Worm (Caenorhabditis elegans) whole organism, L1 larva: ENCODE measurements around the gene C38C5.1.

Experiments used
- C04F5.9 ChIP-seq: sonication (generic microtip); optimal IDR thresholded peaks from 2 replicates; lab custom pipeline; 2016; ENCODE audit warnings: missing genetic modification characterization, missing compliant biosample characterization
- alr-1 ChIP-seq: fragments of 200-800 bp; sonication (Bioruptor generic); optimal IDR thresholded peaks from 2 replicates; lab custom pipeline; 2018; ENCODE audit warnings: borderline replicate concordance, mild to moderate bottlenecking, missing genetic modification characterization, missing compliant biosample characterization
- ama-1 ChIP-seq: fragments of 150-350 bp; optimal IDR thresholded peaks from 2 replicates; lab custom pipeline; 2014
- ceh-63 ChIP-seq: fragments of 200-800 bp; sonication (Bioruptor generic); optimal IDR thresholded peaks from 2 replicates; lab custom pipeline; 2018; ENCODE audit warnings: mild to moderate bottlenecking, missing genetic modification characterization, missing compliant biosample characterization
- ceh-8 ChIP-seq: fragments of 200-800 bp; sonication (Bioruptor generic); optimal IDR thresholded peaks from 2 replicates; lab custom pipeline; 2018; ENCODE audit warnings: mild to moderate bottlenecking, missing genetic modification characterization, moderate library complexity, missing compliant biosample characterization
- ceh-82 ChIP-seq, 3 experiments: fragments of 150-350 bp in 1 of 3; sonication (generic microtip) in 2 of 3; optimal IDR thresholded peaks; 2 replicates each; lab custom pipeline; 2014 to 2017; ENCODE audit warnings: missing biosample characterization in 3 of 3, missing genetic modification characterization in 3 of 3
- ceh-88 ChIP-seq: fragments of 200-800 bp; sonication (Bioruptor generic); IDR thresholded peaks from 2 replicates; pipeline ENCODE4 v1.3.6; 2022; ENCODE audit warnings: missing genetic modification characterization, missing compliant biosample characterization
- ces-1 ChIP-seq: fragments of 150-350 bp; optimal IDR thresholded peaks from 2 replicates; lab custom pipeline; 2014; ENCODE audit warnings: missing biosample characterization, missing genetic modification reagents, missing genetic modification characterization
- dsc-1 ChIP-seq: sonication (generic microtip); optimal IDR thresholded peaks from 2 replicates; lab custom pipeline; 2016; ENCODE audit warnings: mild to moderate bottlenecking, missing genetic modification characterization, missing compliant biosample characterization
- efl-1 ChIP-seq, 4 experiments: fragments of 150-350 bp; optimal IDR thresholded peaks in 3 of 4; peaks in 1 of 4; 1 replicate in 1 of 4; 2 replicates in 3 of 4; lab custom pipeline; 2014; ENCODE audit warnings: missing biosample characterization in 2 of 4, missing genetic modification characterization in 2 of 4, missing genetic modification reagents in 2 of 4
- egl-13 ChIP-seq: sonication (generic microtip); optimal IDR thresholded peaks from 2 replicates; lab custom pipeline; 2016; ENCODE audit warnings: missing genotype, missing genetic modification reagents, missing genetic modification characterization, missing compliant biosample characterization
- egl-27 ChIP-seq, 2 experiments: fragments of 150-350 bp in 1 of 2; sonication (generic microtip); optimal IDR thresholded peaks; 3 replicates each; lab custom pipeline; 2017 to 2018; ENCODE audit warnings: missing biosample characterization in 2 of 2, missing genetic modification characterization in 2 of 2, missing genetic modification reagents in 2 of 2
- fkh-10 ChIP-seq: sonication (generic microtip); optimal IDR thresholded peaks from 2 replicates; lab custom pipeline; 2017; ENCODE audit warnings: missing biosample characterization, missing genetic modification reagents, missing genetic modification characterization
- fkh-8 ChIP-seq: sonication (generic microtip); optimal IDR thresholded peaks from 2 replicates; lab custom pipeline; 2016; ENCODE audit warnings: mild to moderate bottlenecking, missing genetic modification characterization, missing compliant biosample characterization
- grh-1 ChIP-seq: fragments of 200-800 bp; sonication (Bioruptor generic); IDR thresholded peaks from 2 replicates; pipeline ENCODE4 v1.3.6; 2022; ENCODE audit warnings: missing genetic modification reagents, missing genetic modification characterization, missing compliant biosample characterization
- hpl-2 ChIP-seq: fragments of 150-350 bp; optimal IDR thresholded peaks from 2 replicates; lab custom pipeline; 2014; ENCODE audit warnings: missing biosample characterization, missing genetic modification reagents, missing genetic modification characterization
- irx-1 ChIP-seq: sonication (generic microtip); optimal IDR thresholded peaks from 2 replicates; lab custom pipeline; 2016; ENCODE audit warnings: missing genetic modification characterization, missing compliant biosample characterization
- jun-1 ChIP-seq: fragments of 150-350 bp; optimal IDR thresholded peaks from 2 replicates; lab custom pipeline; 2014; ENCODE audit warnings: missing biosample characterization, missing genetic modification reagents, missing genetic modification characterization
- lin-14 ChIP-seq: fragments of 200-800 bp; sonication (Bioruptor generic); optimal IDR thresholded peaks from 2 replicates; lab custom pipeline; 2018; ENCODE audit warnings: mild to moderate bottlenecking, missing genetic modification characterization, moderate library complexity, missing compliant biosample characterization
- lin-15B ChIP-seq: fragments of 150-350 bp; sonication (generic microtip); optimal IDR thresholded peaks from 3 replicates; lab custom pipeline; 2014; ENCODE audit warnings: missing biosample characterization, missing genetic modification characterization
- lin-35 ChIP-seq, 2 experiments: fragments of 150-350 bp; optimal IDR thresholded peaks; 2 replicates each; lab custom pipeline; 2014; ENCODE audit warnings: missing biosample characterization in 2 of 2, missing genetic modification characterization in 2 of 2, missing genetic modification reagents in 2 of 2
- lsy-2 ChIP-seq, 2 experiments: fragments of 150-350 bp; optimal IDR thresholded peaks; 2 replicates each; lab custom pipeline; 2014; ENCODE audit warnings: missing biosample characterization in 2 of 2, missing genetic modification characterization in 2 of 2
- mab-9 ChIP-seq: fragments of 200-800 bp; sonication (Bioruptor generic); IDR thresholded peaks from 2 replicates; pipeline ENCODE4 v1.3.6; 2022; ENCODE audit warnings: missing genetic modification reagents, missing genetic modification characterization, missing compliant biosample characterization
- mdl-1 ChIP-seq, 2 experiments: fragments of 150-350 bp; optimal IDR thresholded peaks; 2 replicates each; lab custom pipeline; 2014 to 2017; ENCODE audit warnings: missing biosample characterization in 2 of 2, missing genetic modification characterization in 2 of 2, inconsistent platforms in 1 of 2
- mep-1 ChIP-seq: fragments of 150-350 bp; optimal IDR thresholded peaks from 2 replicates; lab custom pipeline; 2014; ENCODE audit warnings: missing biosample characterization, missing genetic modification characterization
- nhr-20 ChIP-seq: sonication (generic microtip); optimal IDR thresholded peaks from 2 replicates; lab custom pipeline; 2016; ENCODE audit warnings: mild to moderate bottlenecking, missing genetic modification characterization, missing compliant biosample characterization
- nhr-28 ChIP-seq: fragments of 150-350 bp; optimal IDR thresholded peaks from 2 replicates; lab custom pipeline; 2014; ENCODE audit warnings: missing biosample characterization, missing genetic modification characterization
- nhr-47 ChIP-seq: sonication (generic microtip); optimal IDR thresholded peaks from 2 replicates; lab custom pipeline; 2016; ENCODE audit warnings: mild to moderate bottlenecking, missing genetic modification characterization, moderate library complexity, missing compliant biosample characterization
- nhr-71 ChIP-seq: sonication (generic microtip); optimal IDR thresholded peaks from 2 replicates; lab custom pipeline; 2016; ENCODE audit warnings: mild to moderate bottlenecking, missing genetic modification characterization, moderate library complexity, missing compliant biosample characterization
- nhr-77 ChIP-seq: fragments of 150-350 bp; optimal IDR thresholded peaks from 2 replicates; lab custom pipeline; 2014; ENCODE audit warnings: missing biosample characterization, missing genetic modification characterization
- nhr-85 ChIP-seq: sonication (generic microtip); peaks from one replicate; lab custom pipeline; 2016; ENCODE audit warnings: missing genetic modification characterization, inconsistent platforms, missing compliant biosample characterization
- nhr-90 ChIP-seq: sonication (generic microtip); optimal IDR thresholded peaks from 2 replicates; lab custom pipeline; 2016; ENCODE audit warnings: mild to moderate bottlenecking, missing genetic modification characterization, missing compliant biosample characterization; ENCODE audit not compliant: poor library complexity
- pax-3 ChIP-seq: fragments of 200-800 bp; sonication (Bioruptor generic); optimal IDR thresholded peaks from 2 replicates; lab custom pipeline; 2018; ENCODE audit warnings: mild to moderate bottlenecking, missing genetic modification characterization, moderate library complexity, missing compliant biosample characterization
- pqm-1 ChIP-seq: sonication (generic microtip); optimal IDR thresholded peaks from 3 replicates; lab custom pipeline; 2017; ENCODE audit warnings: missing biosample characterization, missing genetic modification characterization
- rnt-1 ChIP-seq: sonication (generic microtip); optimal IDR thresholded peaks from 2 replicates; lab custom pipeline; 2016; ENCODE audit warnings: mild to moderate bottlenecking, missing genetic modification characterization, moderate library complexity, missing compliant biosample characterization
- snpc-4 ChIP-seq: fragments of 150-350 bp; optimal IDR thresholded peaks from 2 replicates; lab custom pipeline; 2014; ENCODE audit warnings: missing biosample characterization, missing genetic modification characterization
- snu-23 ChIP-seq: sonication (generic microtip); optimal IDR thresholded peaks from 2 replicates; lab custom pipeline; 2016; ENCODE audit warnings: missing genetic modification characterization, missing compliant biosample characterization
- sox-4 ChIP-seq: sonication (generic microtip); optimal IDR thresholded peaks from 2 replicates; lab custom pipeline; 2016; ENCODE audit warnings: missing genetic modification characterization, missing compliant biosample characterization
- sup-37 ChIP-seq: fragments of 200-800 bp; sonication (Bioruptor generic); optimal IDR thresholded peaks from 2 replicates; lab custom pipeline; 2018; ENCODE audit warnings: mild to moderate bottlenecking, missing genetic modification characterization, missing compliant biosample characterization
- swsn-7 ChIP-seq: sonication (generic microtip); optimal IDR thresholded peaks from 2 replicates; lab custom pipeline; 2016; ENCODE audit warnings: missing genetic modification characterization, missing compliant biosample characterization
- tlp-1 ChIP-seq: fragments of 150-350 bp; optimal IDR thresholded peaks from 2 replicates; lab custom pipeline; 2014; ENCODE audit warnings: missing biosample characterization, missing genetic modification characterization
- unc-30 ChIP-seq: sonication (generic microtip); optimal IDR thresholded peaks from 2 replicates; lab custom pipeline; 2017; ENCODE audit warnings: missing biosample characterization, missing genetic modification characterization
- unc-98 ChIP-seq: fragments of 200-800 bp; sonication (Bioruptor generic); IDR thresholded peaks from 2 replicates; pipeline ENCODE4 v1.3.6; 2022; ENCODE audit warnings: missing genetic modification characterization, missing compliant biosample characterization
- zag-1 ChIP-seq: fragments of 150-350 bp; optimal IDR thresholded peaks from 2 replicates; lab custom pipeline; 2014; ENCODE audit warnings: missing biosample characterization, missing genetic modification characterization
- zip-4 ChIP-seq: fragments of 200-800 bp; sonication (Bioruptor generic); optimal IDR thresholded peaks from 2 replicates; lab custom pipeline; 2018; ENCODE audit warnings: mild to moderate bottlenecking, missing genetic modification characterization, moderate library complexity, missing compliant biosample characterization

Gene C38C5.1

ce11 chrX:5515459-5515858 is 42.4 kb upstream of the C38C5.1 start:
- TF ChIP-seq pax-3 (tag; lab: Kevin White, UChicago) (no peak), zip-4 (GFP tag; lab: Kevin White, UChicago) (no peak), hpl-2 (GFP tag; lab: Kevin White, UChicago) (no peak), C04F5.9 (tag; lab: Kevin White, UChicago) (no peak), efl-1 (optimal IDR thresholded peaks at IDR 0.05; lab: Kevin White, UChicago) (no peak), efl-1 (GFP tag; optimal IDR thresholded peaks at IDR 0.05 in 1 of 2; lab: Kevin White, UChicago) (no peak), fkh-10 (GFP tag; lab: Kevin White, UChicago) (peak; percentile 32), nhr-71 (tag; lab: Kevin White, UChicago) (peak; percentile 30), lsy-2 (tag; optimal IDR thresholded peaks at IDR 0.05; lab: Kevin White, UChicago) (peak in 1 of 2 experiments; percentile 7), swsn-7 (tag; lab: Kevin White, UChicago) (no peak), lin-35 (GFP tag; optimal IDR thresholded peaks at IDR 0.05; lab: Kevin White, UChicago) (no peak), ces-1 (GFP tag; lab: Kevin White, UChicago) (peak; percentile 54), tlp-1 (tag; lab: Kevin White, UChicago) (no peak), lin-14 (GFP tag; lab: Kevin White, UChicago) (peak; percentile 69), jun-1 (tag; lab: Kevin White, UChicago) (no peak), nhr-47 (tag; lab: Kevin White, UChicago) (no peak)

DNA sequence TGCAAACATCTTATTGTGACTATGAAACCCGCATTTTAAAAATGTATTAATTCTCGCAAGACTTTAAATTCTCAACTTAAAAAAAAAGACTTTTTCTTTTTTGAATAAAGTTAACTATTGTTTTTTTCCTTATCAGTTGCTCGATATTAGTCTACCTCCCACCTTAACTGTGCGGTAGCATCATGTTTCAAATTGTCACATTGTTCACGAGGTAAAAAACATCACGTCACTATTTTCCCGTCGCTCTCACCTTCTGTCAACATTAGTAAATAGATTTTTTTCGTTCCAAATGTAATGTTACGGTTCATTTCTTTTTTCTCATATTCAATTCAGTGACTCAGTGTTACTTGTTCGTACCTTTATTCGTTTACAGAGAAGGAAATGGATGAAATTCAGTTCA is 41.5 kb upstream of the C38C5.1 start:
- TF ChIP-seq mep-1 (no peak), unc-30 (tag; lab: Kevin White, UChicago) (no peak), lin-14 (GFP tag; lab: Kevin White, UChicago) (peak; percentile 27), ceh-82 (tag; optimal IDR thresholded peaks at IDR 0.05; lab: Kevin White, UChicago) (no peak), nhr-20 (tag; lab: Kevin White, UChicago) (peak; percentile 29), sox-4 (tag; lab: Kevin White, UChicago) (no peak), nhr-47 (tag; lab: Kevin White, UChicago) (no peak), snu-23 (GFP tag; lab: Kevin White, UChicago) (no peak), nhr-71 (tag; lab: Kevin White, UChicago) (peak; percentile 13), mdl-1 (tag; optimal IDR thresholded peaks at IDR 0.05; lab: Kevin White, UChicago) (no peak), grh-1 (GFP tag; lab: Robert Waterston, UW) (no peak), ama-1 (no peak), ceh-8 (no peak), zag-1 (no peak), nhr-85 (tag; lab: Kevin White, UChicago) (peak; percentile 67)
- TF ChIP-seq, all 84 proteins: peak for 4

DNA sequence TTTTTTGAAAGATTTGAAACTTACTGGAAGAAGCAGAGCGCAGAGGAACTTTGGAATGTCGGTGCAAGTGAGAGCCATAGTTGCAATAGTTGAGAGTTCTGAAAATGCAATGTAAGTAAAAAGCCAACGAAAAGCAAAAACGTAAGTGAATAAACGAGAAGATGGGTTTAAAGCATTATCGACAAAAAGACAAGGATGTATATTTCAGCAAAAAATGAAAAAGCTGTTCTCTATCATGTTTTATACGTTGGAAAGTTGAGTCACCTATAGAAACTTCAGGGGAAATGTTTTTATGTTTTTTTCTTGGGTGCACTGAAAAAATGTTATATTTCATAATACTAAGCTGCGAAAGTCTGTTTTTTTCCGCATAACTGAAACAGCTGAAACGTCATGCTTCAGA is 40.8 kb upstream of the C38C5.1 start, which contains the start of gene T23F2.5:
Gene T23F2.5, minus strand, starts transcription at position 101 of the 400 bp plus-strand sequence.
- peak; percentile 13 for TF ChIP-seq fkh-8 (tag; lab: Kevin White, UChicago)
- no peak for TF ChIP-seq snpc-4
- no peak for TF ChIP-seq efl-1 (optimal IDR thresholded peaks at IDR 0.05; lab: Kevin White, UChicago)
- peak in 1 of 2 experiments; percentile 56 for TF ChIP-seq efl-1 (GFP tag; optimal IDR thresholded peaks at IDR 0.05 in 1 of 2; lab: Kevin White, UChicago)
- TF ChIP-seq, all 84 proteins: peak for 2

ce11 chrX:5517844-5518243 is 40.0 kb upstream of the C38C5.1 start:
- TF ChIP-seq dsc-1 (tag; lab: Kevin White, UChicago), result no peak
- TF ChIP-seq sup-37 (GFP tag; lab: Kevin White, UChicago), result no peak
- no peak for TF ChIP-seq nhr-90
- no peak for TF ChIP-seq fkh-10 (GFP tag; lab: Kevin White, UChicago)
- no peak for TF ChIP-seq rnt-1
- no peak for TF ChIP-seq pax-3 (tag; lab: Kevin White, UChicago)
- no peak for TF ChIP-seq nhr-77 (tag; lab: Kevin White, UChicago)
- TF ChIP-seq sox-4 (tag; lab: Kevin White, UChicago), result no peak
- no peak for TF ChIP-seq nhr-28 (tag; lab: Kevin White, UChicago)
- TF ChIP-seq ceh-82 (tag; optimal IDR thresholded peaks at IDR 0.05; lab: Kevin White, UChicago), result no peak
- TF ChIP-seq ceh-63 (GFP tag; lab: Kevin White, UChicago), result no peak
- peak; percentile 81 for TF ChIP-seq nhr-85 (tag; lab: Kevin White, UChicago)
- peak; percentile 6 for TF ChIP-seq nhr-20 (tag; lab: Kevin White, UChicago)
- TF ChIP-seq unc-98, result no peak
- no peak for TF ChIP-seq mab-9 (GFP tag; lab: Robert Waterston, UW)
- no peak for TF ChIP-seq tlp-1 (tag; lab: Kevin White, UChicago)
- TF ChIP-seq ceh-88 (GFP tag; lab: Robert Waterston, UW), result no peak
- no peak for TF ChIP-seq grh-1 (GFP tag; lab: Robert Waterston, UW)
- TF ChIP-seq egl-27 (tag; optimal IDR thresholded peaks at IDR 0.05; lab: Kevin White, UChicago), result no peak
- TF ChIP-seq lin-15B (tag; lab: Kevin White, UChicago), result no peak
- no peak for TF ChIP-seq alr-1 (tag; lab: Kevin White, UChicago)
- TF ChIP-seq irx-1 (tag; lab: Kevin White, UChicago), result no peak
- no peak for TF ChIP-seq pqm-1 (tag; lab: Kevin White, UChicago)
- TF ChIP-seq C04F5.9 (tag; lab: Kevin White, UChicago), result no peak
- TF ChIP-seq egl-13, result no peak
- TF ChIP-seq lin-14 (GFP tag; lab: Kevin White, UChicago), result peak; percentile 55
